Worm (Caenorhabditis elegans): ENCODE data around the gene mls-2.

DNA sequence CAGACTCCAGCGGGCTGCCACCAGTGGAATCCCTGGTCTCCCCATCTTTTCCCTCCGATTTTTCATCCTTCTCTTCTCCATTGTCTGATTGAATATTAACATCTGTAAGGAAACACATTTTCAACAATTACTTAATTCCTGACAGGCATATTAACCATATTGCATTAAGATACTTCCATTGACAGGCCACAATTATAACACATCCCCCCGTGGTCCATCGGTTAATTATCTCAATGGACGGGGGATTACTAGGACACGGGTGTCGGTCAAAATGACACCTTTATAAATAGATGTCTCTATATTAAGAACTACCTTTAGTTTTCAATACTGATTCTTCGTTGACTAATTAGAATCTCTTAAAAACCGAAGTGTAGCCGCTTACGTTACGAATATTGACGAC is 1.7 kb downstream of the mls-2 start:
- no peak for TF ChIP-seq ama-1 (optimal IDR thresholded peaks at IDR 0.05)
- TF ChIP-seq aly-1 (tag; optimal IDR thresholded peaks at IDR 0.05) = no peak
- no peak for TF ChIP-seq pes-1 (GFP tag; IDR thresholded peaks at IDR 0.05)
- no peak for TF ChIP-seq flt-1 (GFP tag; IDR thresholded peaks at IDR 0.05)
- no peak for TF ChIP-seq ceh-13 (GFP tag; optimal IDR thresholded peaks at IDR 0.05)
- no peak for TF ChIP-seq tbx-37 (GFP tag; conservative IDR thresholded peaks at IDR 0.05)
- no peak for TF ChIP-seq ceh-36 (tag; optimal IDR thresholded peaks at IDR 0.05)
- TF ChIP-seq tbx-11 (GFP tag; IDR thresholded peaks at IDR 0.05) = no peak
